Fruit fly (Drosophila melanogaster) whole organism, embryonic: ENCODE data around the gene CG15145.

Source experiments
- Antp ChIP-seq: fragments of 200-800 bp; sonication (Bioruptor generic); optimal IDR thresholded peaks from 3 replicates; lab custom pipeline; 2016; ENCODE audit warnings: missing biosample characterization, missing genetic modification characterization
- Asciz ChIP-seq: fragments of 200-800 bp; sonication (Bioruptor generic); optimal IDR thresholded peaks from 2 replicates; lab custom pipeline; 2017; ENCODE audit warnings: missing biosample characterization, mild to moderate bottlenecking, missing genetic modification characterization, missing genetic modification reagents
- Atf-2 ChIP-seq: fragments of 200-800 bp; sonication (Bioruptor generic); optimal IDR thresholded peaks from 2 replicates; lab custom pipeline; 2016; ENCODE audit warnings: missing biosample characterization, missing genetic modification characterization
- CG11504 ChIP-seq: fragments of 200-800 bp; sonication (Bioruptor generic); optimal IDR thresholded peaks from 3 replicates; lab custom pipeline; 2019; ENCODE audit warnings: missing biosample characterization, mild to moderate bottlenecking, missing genetic modification characterization, moderate library complexity
- CG12155 ChIP-seq: fragments of 200-800 bp; sonication (Bioruptor generic); optimal IDR thresholded peaks from 3 replicates; lab custom pipeline; 2016; ENCODE audit warnings: missing biosample characterization, missing genetic modification characterization
- CG12659 ChIP-seq: fragments of 200-800 bp; sonication (Bioruptor generic); optimal IDR thresholded peaks from 3 replicates; lab custom pipeline; 2017; ENCODE audit warnings: mild to moderate bottlenecking, missing biosample characterization, missing genetic modification reagents, missing genetic modification characterization
- CG14014 ChIP-seq: fragments of 200-800 bp; sonication (Bioruptor generic); IDR thresholded peaks from 2 replicates; pipeline ENCODE4 v1.3.6; 2022; ENCODE audit warnings: missing biosample characterization, missing genetic modification characterization
- CG14667 ChIP-seq: fragments of 200-800 bp; sonication (Bioruptor generic); IDR thresholded peaks from 2 replicates; pipeline ENCODE4 v1.3.6; 2022; ENCODE audit warnings: missing biosample characterization, missing genetic modification characterization
- CG1603 ChIP-seq: fragments of 200-800 bp; sonication (Bioruptor generic); optimal IDR thresholded peaks from 2 replicates; lab custom pipeline; 2019; ENCODE audit warnings: missing biosample characterization, mild to moderate bottlenecking, missing genetic modification characterization, moderate library complexity
- CG17361 ChIP-seq: fragments of 200-800 bp; sonication (Bioruptor generic); IDR thresholded peaks from 3 replicates; pipeline ENCODE4 v1.3.6; 2022; ENCODE audit warnings: missing biosample characterization, missing genetic modification characterization
- CG2712 ChIP-seq: fragments of 200-800 bp; optimal IDR thresholded peaks from 3 replicates; lab custom pipeline; 2019; ENCODE audit warnings: missing biosample characterization, mild to moderate bottlenecking, missing genetic modification characterization, moderate library complexity
- CG32772 ChIP-seq: fragments of 200-800 bp; sonication (Bioruptor generic); IDR thresholded peaks from 2 replicates; pipeline ENCODE4 v1.3.6; 2022; ENCODE audit warnings: missing biosample characterization, missing genetic modification characterization
- CG33213 ChIP-seq: fragments of 200-800 bp; sonication (Bioruptor generic); optimal IDR thresholded peaks from 3 replicates; lab custom pipeline; 2016; ENCODE audit warnings: missing biosample characterization, missing genetic modification characterization
- CG4328 ChIP-seq: fragments of 200-800 bp; sonication (Bioruptor generic); optimal IDR thresholded peaks from 3 replicates; lab custom pipeline; 2017; ENCODE audit warnings: missing biosample characterization, missing genetic modification reagents, missing genetic modification characterization
- CG43689 ChIP-seq: fragments of 200-800 bp; sonication (Bioruptor generic); IDR thresholded peaks from 2 replicates; pipeline ENCODE4 v1.3.6; 2022; ENCODE audit warnings: missing biosample characterization, missing genetic modification characterization
- CG4404 ChIP-seq: fragments of 200-800 bp; sonication (Bioruptor generic); IDR thresholded peaks from 2 replicates; pipeline ENCODE4 v1.3.6; 2022; ENCODE audit warnings: missing biosample characterization, missing genetic modification characterization
- CG9932 ChIP-seq: fragments of 200-800 bp; sonication (Bioruptor generic); IDR thresholded peaks from 2 replicates; pipeline ENCODE4 v1.3.6; 2022; ENCODE audit warnings: missing biosample characterization, missing genetic modification characterization
- CTCF ChIP-seq: fragments of 200-800 bp; sonication (Bioruptor generic); optimal IDR thresholded peaks from 2 replicates; lab custom pipeline; 2017; ENCODE audit warnings: missing biosample characterization, mild to moderate bottlenecking, missing genetic modification characterization, moderate library complexity
- Deaf1 ChIP-seq: fragments of 200-800 bp; optimal IDR thresholded peaks from 3 replicates; lab custom pipeline; 2019; ENCODE audit warnings: missing biosample characterization, mild to moderate bottlenecking, missing genetic modification characterization, moderate library complexity
- Doc3 ChIP-seq: fragments of 200-800 bp; sonication (Bioruptor generic); IDR thresholded peaks from 3 replicates; pipeline ENCODE4 v1.3.6; 2022; ENCODE audit warnings: missing biosample characterization, missing genetic modification characterization; ENCODE audit not compliant: partially characterized antibody
- E2f2 ChIP-seq: fragments of 200-800 bp; sonication (Bioruptor generic); IDR thresholded peaks from 2 replicates; pipeline ENCODE4 v1.3.6; 2022; ENCODE audit warnings: missing biosample characterization, missing genetic modification characterization
- Gug ChIP-seq: fragments of 200-800 bp; sonication (Bioruptor generic); IDR thresholded peaks from 4 replicates; pipeline ENCODE4 v1.3.6; 2022; ENCODE audit warnings: missing biosample characterization, missing genetic modification characterization
- HLH4C ChIP-seq: fragments of 200-800 bp; sonication (Bioruptor generic); IDR thresholded peaks from 3 replicates; pipeline ENCODE4 v1.3.6; 2022; ENCODE audit warnings: missing biosample characterization, missing genetic modification characterization; ENCODE audit not compliant: partially characterized antibody
- Hr78 ChIP-seq, 2 experiments: fragments of 200-800 bp in 1 of 2; fragments of >200 bp in 1 of 2; sonication (Bioruptor generic) in 1 of 2; optimal IDR thresholded peaks; 2 replicates each; lab custom pipeline; 2017 to 2019; ENCODE audit warnings: missing biosample characterization in 2 of 2, missing genetic modification characterization in 2 of 2, mild to moderate bottlenecking in 1 of 2, moderate library complexity in 1 of 2
- Mad ChIP-seq: fragments of 200-800 bp; sonication (Bioruptor generic); optimal IDR thresholded peaks from 2 replicates; lab custom pipeline; 2016; ENCODE audit warnings: missing biosample characterization, missing genetic modification characterization
- Med ChIP-seq: fragments of 200-800 bp; sonication (Bioruptor generic); peaks from one replicate; lab custom pipeline; 2016; ENCODE audit warnings: missing biosample characterization, missing genetic modification characterization, mild to moderate bottlenecking, inconsistent platforms, moderate library complexity
- NFAT ChIP-seq: fragments of 200-800 bp; sonication (Bioruptor generic); IDR thresholded peaks from 2 replicates; pipeline ENCODE4 v1.3.6; 2022; ENCODE audit warnings: missing biosample characterization, missing genetic modification characterization
- NK7.1 ChIP-seq: fragments of 200-800 bp; sonication (Bioruptor generic); optimal IDR thresholded peaks from 3 replicates; lab custom pipeline; 2016; ENCODE audit warnings: missing biosample characterization, missing genetic modification characterization
- Nf-YA ChIP-seq: fragments of 200-800 bp; sonication (Bioruptor generic); IDR thresholded peaks from 2 replicates; pipeline ENCODE4 v1.3.6; 2022; ENCODE audit warnings: missing biosample characterization, missing genetic modification characterization
- Nf-YB ChIP-seq: fragments of 200-800 bp; sonication (Bioruptor generic); optimal IDR thresholded peaks from 3 replicates; lab custom pipeline; 2019; ENCODE audit warnings: missing biosample characterization, mild to moderate bottlenecking, missing genetic modification characterization, moderate library complexity
- Pdp1 ChIP-seq, 2 experiments: fragments of 200-800 bp; sonication (Bioruptor generic); optimal IDR thresholded peaks; 3 replicates each; lab custom pipeline; 2016; ENCODE audit warnings: missing biosample characterization in 2 of 2, missing genetic modification characterization in 2 of 2, mild to moderate bottlenecking in 1 of 2, moderate library complexity in 1 of 2
- Sin3A ChIP-seq: fragments of >200 bp; optimal IDR thresholded peaks from 2 replicates; lab custom pipeline; 2018
- Stat92E ChIP-seq, 3 experiments: fragments of >200 bp in 2 of 3; fragments of 200-800 bp in 1 of 3; sonication (Bioruptor generic) in 1 of 3; optimal IDR thresholded peaks; 2 replicates each; lab custom pipeline; 2017 to 2019; ENCODE audit warnings: missing biosample characterization in 3 of 3, missing genetic modification characterization in 3 of 3, mild to moderate bottlenecking in 1 of 3, moderate library complexity in 1 of 3
- Tbp ChIP-seq: fragments of >200 bp; optimal IDR thresholded peaks from 2 replicates; lab custom pipeline; 2018; ENCODE audit warnings: missing biosample characterization, missing genetic modification characterization
- Trl ChIP-seq, 3 experiments: fragments of >200 bp in 2 of 3; fragments of 200-800 bp in 1 of 3; sonication (Bioruptor generic) in 1 of 3; optimal IDR thresholded peaks; 2 replicates in 1 of 3; 3 replicates in 2 of 3; lab custom pipeline; 2016 to 2017; ENCODE audit warnings: missing biosample characterization in 1 of 3, missing genetic modification characterization in 1 of 3
- crol ChIP-seq: fragments of 200-800 bp; sonication (Bioruptor generic); IDR thresholded peaks from 2 replicates; pipeline ENCODE4 v1.3.6; 2022; ENCODE audit warnings: missing biosample characterization, missing genetic modification characterization
- crp ChIP-seq, 2 experiments: fragments of 200-800 bp; sonication (Bioruptor generic); optimal IDR thresholded peaks; 2 replicates in 1 of 2; 3 replicates in 1 of 2; lab custom pipeline; 2017; ENCODE audit warnings: missing biosample characterization in 2 of 2, missing genetic modification characterization in 2 of 2, mild to moderate bottlenecking in 1 of 2, moderate library complexity in 1 of 2
- dimm ChIP-seq: fragments of 200-800 bp; sonication (Bioruptor generic); IDR thresholded peaks from 2 replicates; pipeline ENCODE4 v1.3.6; 2022; ENCODE audit warnings: missing biosample characterization, missing genetic modification characterization
- disco-r ChIP-seq: fragments of 200-800 bp; sonication (Bioruptor generic); optimal IDR thresholded peaks from 2 replicates; lab custom pipeline; 2016; ENCODE audit warnings: missing biosample characterization, missing genetic modification characterization
- dmrt11E ChIP-seq: fragments of 200-800 bp; sonication (Bioruptor generic); optimal IDR thresholded peaks from 3 replicates; lab custom pipeline; 2018; ENCODE audit warnings: missing biosample characterization, mild to moderate bottlenecking, missing genetic modification characterization, moderate library complexity
- ftz-f1 ChIP-seq: fragments of 200-800 bp; sonication (Bioruptor generic); optimal IDR thresholded peaks from 2 replicates; lab custom pipeline; 2016; ENCODE audit warnings: missing biosample characterization, missing genetic modification characterization
- gfzf ChIP-seq: fragments of 200-800 bp; sonication (Bioruptor generic); optimal IDR thresholded peaks from 2 replicates; lab custom pipeline; 2016; ENCODE audit warnings: missing biosample characterization, mild to moderate bottlenecking, missing genetic modification characterization, moderate library complexity
- insv ChIP-seq, 2 experiments: fragments of 200-800 bp; sonication (Bioruptor generic); optimal IDR thresholded peaks; 3 replicates each; lab custom pipeline; 2016 to 2018; ENCODE audit warnings: missing biosample characterization in 2 of 2, missing genetic modification characterization in 2 of 2
- inv ChIP-seq: fragments of 200-800 bp; sonication (Bioruptor generic); IDR thresholded peaks from 2 replicates; pipeline ENCODE4 v1.3.6; 2022; ENCODE audit warnings: missing biosample characterization, missing genetic modification characterization; ENCODE audit not compliant: partially characterized antibody
- lilli ChIP-seq: fragments of 200-800 bp; sonication (Bioruptor generic); optimal IDR thresholded peaks from 3 replicates; lab custom pipeline; 2016; ENCODE audit warnings: missing biosample characterization, missing genetic modification characterization
- pnt ChIP-seq: fragments of 200-800 bp; sonication (Bioruptor generic); optimal IDR thresholded peaks from 3 replicates; lab custom pipeline; 2016; ENCODE audit warnings: missing biosample characterization, missing genetic modification characterization
- salm ChIP-seq: fragments of 200-800 bp; sonication (Bioruptor generic); optimal IDR thresholded peaks from 2 replicates; lab custom pipeline; 2018; ENCODE audit warnings: missing biosample characterization, mild to moderate bottlenecking, missing genetic modification characterization
- sc ChIP-seq, 3 experiments: fragments of >200 bp in 2 of 3; fragments of 200-800 bp in 1 of 3; sonication (Bioruptor generic) in 1 of 3; optimal IDR thresholded peaks; 2 replicates in 2 of 3; 3 replicates in 1 of 3; lab custom pipeline; 2017; ENCODE audit warnings: mild to moderate bottlenecking in 1 of 3, missing biosample characterization in 1 of 3, missing genetic modification characterization in 1 of 3, missing genetic modification reagents in 1 of 3
- sim ChIP-seq: fragments of 200-800 bp; sonication (Bioruptor generic); IDR thresholded peaks from 2 replicates; pipeline ENCODE4 v1.3.6; 2022; ENCODE audit warnings: missing biosample characterization, missing genetic modification characterization

Gene CG15145

dm6 chr2L:17514090-17514715 is 17.8 kb downstream of the CG15145 start (continued):
- no peak for TF ChIP-seq Tbp (GFP tag; lab: Kevin White, UChicago)
- peak; percentile 86 for TF ChIP-seq CG12659
- TF ChIP-seq CG2712 (tag; lab: Kevin White, UChicago) = peak; percentile 96
- TF ChIP-seq Pdp1 (GFP tag; optimal IDR thresholded peaks at IDR 0.05; lab: Kevin White, UChicago) = peak in 1 of 2 experiments; percentile 70
- TF ChIP-seq sc (optimal IDR thresholded peaks at IDR 0.05; lab: Kevin White, UChicago) = no peak
- peak; percentile 77 for TF ChIP-seq sc (GFP tag; optimal IDR thresholded peaks at IDR 0.05; lab: Kevin White, UChicago)
- TF ChIP-seq CG14014 (GFP tag; lab: Robert Waterston, UW) = peak; percentile 77
- no peak for TF ChIP-seq Stat92E (GFP tag; optimal IDR thresholded peaks at IDR 0.05; lab: Kevin White, UChicago)
- peak; percentile 76 for TF ChIP-seq lilli (GFP tag; lab: Kevin White, UChicago)
- TF ChIP-seq NK7.1 (GFP tag; lab: Kevin White, UChicago) = peak; percentile 57
- TF ChIP-seq inv (GFP tag; lab: Robert Waterston, UW) = no peak
- no peak for TF ChIP-seq HLH4C (GFP tag; lab: Robert Waterston, UW)
- peak; percentile 90 for TF ChIP-seq CG4328 (GFP tag; lab: Kevin White, UChicago)
- TF ChIP-seq CG43689 (GFP tag; lab: Robert Waterston, UW) = peak; percentile 38; the same call in 1 of the 2 replicates
- TF ChIP-seq crp (GFP tag; optimal IDR thresholded peaks at IDR 0.05; lab: Kevin White, UChicago) = peak in 1 of 2 experiments; percentile 36
- peak; percentile 48 for TF ChIP-seq CG1603 (tag; lab: Kevin White, UChicago)
- TF ChIP-seq Nf-YA (GFP tag; lab: Robert Waterston, UW) = peak; percentile 84
- TF ChIP-seq Hr78 (GFP tag; optimal IDR thresholded peaks at IDR 0.05; lab: Kevin White, UChicago) = peak in 1 of 2 experiments; percentile 62
- no peak for TF ChIP-seq Mad (GFP tag; lab: Kevin White, UChicago)
- TF ChIP-seq salm (tag; lab: Kevin White, UChicago) = peak; percentile 74
- peak; percentile 77 for TF ChIP-seq Antp (GFP tag; lab: Kevin White, UChicago)
- no peak for TF ChIP-seq Med (GFP tag; lab: Kevin White, UChicago)
- TF ChIP-seq pnt (GFP tag; lab: Kevin White, UChicago) = peak; percentile 85
- peak; percentile 49 for TF ChIP-seq NFAT (GFP tag; lab: Robert Waterston, UW)
- TF ChIP-seq disco-r = peak; percentile 45
- peak; percentile 69 for TF ChIP-seq CG9932 (GFP tag; lab: Robert Waterston, UW)
- peak; percentile 48; the same call in 2 of the 4 replicates for TF ChIP-seq Gug (GFP tag; lab: Robert Waterston, UW)
- no peak for TF ChIP-seq Doc3
- TF ChIP-seq Asciz = peak; percentile 87
- TF ChIP-seq CG11504 (tag; lab: Kevin White, UChicago) = peak; percentile 92
- TF ChIP-seq dmrt11E (tag; lab: Kevin White, UChicago) = peak; percentile 95
- no peak for TF ChIP-seq Sin3A (lab: Kevin White, UChicago)
- peak; percentile 92 for TF ChIP-seq CG17361
- TF ChIP-seq CG33213 (GFP tag; lab: Kevin White, UChicago) = peak; percentile 61
- TF ChIP-seq Deaf1 (tag; lab: Kevin White, UChicago) = peak; percentile 68
- no peak for TF ChIP-seq Trl (optimal IDR thresholded peaks at IDR 0.05; lab: Kevin White, UChicago)
- peak; percentile 74 for TF ChIP-seq Trl (GFP tag; optimal IDR thresholded peaks at IDR 0.05; lab: Kevin White, UChicago)
- peak; percentile 87 for TF ChIP-seq CG32772
- peak; percentile 70 for TF ChIP-seq dimm
- peak; percentile 73 for TF ChIP-seq CG12155
- peak; percentile 60 for TF ChIP-seq Atf-2
- TF ChIP-seq CG14667 (GFP tag; lab: Robert Waterston, UW) = peak; percentile 80
- peak; percentile 61; the same call in 1 of the 2 replicates for TF ChIP-seq E2f2 (GFP tag; lab: Robert Waterston, UW)
- TF ChIP-seq CTCF = peak; percentile 19
- TF ChIP-seq CG4404 = peak; percentile 86
- no peak for TF ChIP-seq ftz-f1 (GFP tag; lab: Kevin White, UChicago)
- peak in 1 of 2 experiments; percentile 48 for TF ChIP-seq insv (GFP tag; optimal IDR thresholded peaks at IDR 0.05; lab: Kevin White, UChicago)
- 0 out of 2 replicates have a peak, but pooled peaks have one; percentile 33 for TF ChIP-seq crol (GFP tag; lab: Robert Waterston, UW)
- TF ChIP-seq sim (GFP tag; lab: Robert Waterston, UW) = peak; percentile 65; the same call in 1 of the 2 replicates
- TF ChIP-seq gfzf (GFP tag; lab: Kevin White, UChicago) = no peak
- TF ChIP-seq Nf-YB (GFP tag; lab: Kevin White, UChicago) = peak; percentile 75
